Worm (Caenorhabditis elegans): ENCODE measurements around the gene aqp-1.

DNA sequence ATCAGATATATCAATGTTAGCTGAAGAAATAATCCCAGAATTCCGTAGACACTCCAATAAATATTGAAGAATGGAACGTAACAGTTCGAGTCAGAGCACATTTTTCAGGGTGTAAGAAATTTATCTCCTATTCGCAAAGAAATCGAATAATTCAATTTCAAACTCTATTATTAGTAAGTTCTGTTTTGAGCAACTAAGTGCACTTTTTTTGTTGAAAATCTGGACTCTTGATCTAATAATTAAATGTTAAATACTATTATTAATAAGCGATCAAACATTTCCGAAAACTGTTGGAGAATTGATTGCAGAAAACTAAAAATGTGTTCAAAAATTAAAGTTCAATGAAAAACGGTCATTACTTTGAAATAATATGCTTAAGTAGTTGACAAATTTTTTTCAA lies 35.0 kb downstream of the aqp-1 start, which contains the start of gene srd-56:
- TF ChIP-seq him-1 (tag; optimal IDR thresholded peaks at IDR 0.05) (no peak), dao-5 (tag; optimal IDR thresholded peaks at IDR 0.05) (no peak), W03F9.2 (tag; optimal IDR thresholded peaks at IDR 0.05) (no peak)
